Worm (Caenorhabditis elegans) whole organism, L1 larva: ENCODE data around the gene clc-29.
A peak's percentile ranks its signal among the peaks of the same experiment; 100 is the strongest.

Source experiments
- C04F5.9 ChIP-seq: sonication (generic microtip); optimal IDR thresholded peaks from 2 replicates; lab custom pipeline; 2016; ENCODE audit warnings: missing genetic modification characterization, missing compliant biosample characterization
- C16A3.4 ChIP-seq: fragments of 150-350 bp; optimal IDR thresholded peaks from 2 replicates; lab custom pipeline; 2014; ENCODE audit warnings: missing biosample characterization, missing genetic modification characterization
- aha-1 ChIP-seq: fragments of 150-350 bp; optimal IDR thresholded peaks from 2 replicates; lab custom pipeline; 2014; ENCODE audit warnings: missing biosample characterization, missing genetic modification characterization
- blmp-1 ChIP-seq: fragments of 150-350 bp; optimal IDR thresholded peaks from 2 replicates; lab custom pipeline; 2014; ENCODE audit warnings: missing biosample characterization, missing genetic modification characterization
- ceh-82 ChIP-seq, 3 experiments: fragments of 150-350 bp in 1 of 3; sonication (generic microtip) in 2 of 3; optimal IDR thresholded peaks; 2 replicates each; lab custom pipeline; 2014 to 2017; ENCODE audit warnings: missing biosample characterization in 3 of 3, missing genetic modification characterization in 3 of 3
- ceh-88 ChIP-seq: fragments of 200-800 bp; sonication (Bioruptor generic); IDR thresholded peaks from 2 replicates; pipeline ENCODE4 v1.3.6; 2022; ENCODE audit warnings: missing genetic modification characterization, missing compliant biosample characterization
- ceh-90 ChIP-seq: sonication (generic microtip); optimal IDR thresholded peaks from 2 replicates; lab custom pipeline; 2016; ENCODE audit warnings: missing genetic modification characterization, missing compliant biosample characterization
- elt-2 ChIP-seq: sonication (generic microtip); optimal IDR thresholded peaks from 2 replicates; lab custom pipeline; 2016; ENCODE audit warnings: missing genetic modification characterization, mild to moderate bottlenecking, inconsistent platforms, missing compliant biosample characterization, missing genetic modification reagents
- elt-3 ChIP-seq, 6 experiments: fragments of 150-350 bp in 1 of 6; sonication (generic microtip); optimal IDR thresholded peaks; 2 replicates each; lab custom pipeline; 2017 to 2018; ENCODE audit warnings: missing biosample characterization in 6 of 6, missing genetic modification characterization in 6 of 6, inconsistent platforms in 1 of 6
- ets-5 ChIP-seq: fragments of 200-800 bp; sonication (Bioruptor generic); IDR thresholded peaks from 2 replicates; pipeline ENCODE4 v1.3.6; 2022; ENCODE audit warnings: missing genetic modification characterization, missing compliant biosample characterization
- fkh-10 ChIP-seq: sonication (generic microtip); optimal IDR thresholded peaks from 2 replicates; lab custom pipeline; 2017; ENCODE audit warnings: missing biosample characterization, missing genetic modification reagents, missing genetic modification characterization
- grh-1 ChIP-seq: fragments of 200-800 bp; sonication (Bioruptor generic); IDR thresholded peaks from 2 replicates; pipeline ENCODE4 v1.3.6; 2022; ENCODE audit warnings: missing genetic modification reagents, missing genetic modification characterization, missing compliant biosample characterization
- hlh-17 ChIP-seq: fragments of 200-800 bp; sonication (Bioruptor generic); optimal IDR thresholded peaks from 2 replicates; lab custom pipeline; 2018; ENCODE audit warnings: missing genetic modification characterization, mild to moderate bottlenecking, missing compliant biosample characterization, moderate library complexity, borderline replicate concordance
- hpl-2 ChIP-seq: fragments of 150-350 bp; optimal IDR thresholded peaks from 2 replicates; lab custom pipeline; 2014; ENCODE audit warnings: missing biosample characterization, missing genetic modification reagents, missing genetic modification characterization
- jun-1 ChIP-seq: fragments of 150-350 bp; optimal IDR thresholded peaks from 2 replicates; lab custom pipeline; 2014; ENCODE audit warnings: missing biosample characterization, missing genetic modification reagents, missing genetic modification characterization
- lin-15B ChIP-seq: fragments of 150-350 bp; sonication (generic microtip); optimal IDR thresholded peaks from 3 replicates; lab custom pipeline; 2014; ENCODE audit warnings: missing biosample characterization, missing genetic modification characterization
- lin-35 ChIP-seq, 2 experiments: fragments of 150-350 bp; optimal IDR thresholded peaks; 2 replicates each; lab custom pipeline; 2014; ENCODE audit warnings: missing biosample characterization in 2 of 2, missing genetic modification characterization in 2 of 2, missing genetic modification reagents in 2 of 2
- lin-39 ChIP-seq: fragments of 150-350 bp; optimal IDR thresholded peaks from 2 replicates; lab custom pipeline; 2014; ENCODE audit warnings: missing biosample characterization, missing genetic modification reagents, missing genetic modification characterization
- lir-3 ChIP-seq: sonication (generic microtip); optimal IDR thresholded peaks from 2 replicates; lab custom pipeline; 2016; ENCODE audit warnings: mild to moderate bottlenecking, missing genetic modification characterization, moderate library complexity, missing compliant biosample characterization; ENCODE audit not compliant: poor library complexity
- mab-9 ChIP-seq: fragments of 200-800 bp; sonication (Bioruptor generic); IDR thresholded peaks from 2 replicates; pipeline ENCODE4 v1.3.6; 2022; ENCODE audit warnings: missing genetic modification reagents, missing genetic modification characterization, missing compliant biosample characterization
- mdl-1 ChIP-seq, 2 experiments: fragments of 150-350 bp; optimal IDR thresholded peaks; 2 replicates each; lab custom pipeline; 2014 to 2017; ENCODE audit warnings: missing biosample characterization in 2 of 2, missing genetic modification characterization in 2 of 2, inconsistent platforms in 1 of 2
- mef-2 ChIP-seq: fragments of 150-350 bp; optimal IDR thresholded peaks from 2 replicates; lab custom pipeline; 2014; ENCODE audit warnings: missing biosample characterization, missing genetic modification characterization
- mep-1 ChIP-seq: fragments of 150-350 bp; optimal IDR thresholded peaks from 2 replicates; lab custom pipeline; 2014; ENCODE audit warnings: missing biosample characterization, missing genetic modification characterization
- nhr-11 ChIP-seq: fragments of 150-350 bp; optimal IDR thresholded peaks from 2 replicates; lab custom pipeline; 2014; ENCODE audit warnings: missing biosample characterization, missing genetic modification characterization
- nhr-12 ChIP-seq: sonication (generic microtip); optimal IDR thresholded peaks from 2 replicates; lab custom pipeline; 2017; ENCODE audit warnings: missing biosample characterization, missing genetic modification characterization
- nhr-19 ChIP-seq: fragments of 200-800 bp; sonication (Bioruptor generic); conservative IDR thresholded peaks from 2 replicates; pipeline ENCODE4 v1.3.6; 2022; ENCODE audit warnings: missing genetic modification characterization, missing compliant biosample characterization
- nhr-20 ChIP-seq: sonication (generic microtip); optimal IDR thresholded peaks from 2 replicates; lab custom pipeline; 2016; ENCODE audit warnings: mild to moderate bottlenecking, missing genetic modification characterization, missing compliant biosample characterization
- nhr-237 ChIP-seq: fragments of 150-350 bp; optimal IDR thresholded peaks from 2 replicates; lab custom pipeline; 2014; ENCODE audit warnings: missing biosample characterization, missing genetic modification characterization
- nhr-28 ChIP-seq: fragments of 150-350 bp; optimal IDR thresholded peaks from 2 replicates; lab custom pipeline; 2014; ENCODE audit warnings: missing biosample characterization, missing genetic modification characterization
- nhr-47 ChIP-seq: sonication (generic microtip); optimal IDR thresholded peaks from 2 replicates; lab custom pipeline; 2016; ENCODE audit warnings: mild to moderate bottlenecking, missing genetic modification characterization, moderate library complexity, missing compliant biosample characterization
- nhr-76 ChIP-seq: sonication (generic microtip); optimal IDR thresholded peaks from 2 replicates; lab custom pipeline; 2017; ENCODE audit warnings: missing biosample characterization, missing genetic modification characterization
- nhr-77 ChIP-seq: fragments of 150-350 bp; optimal IDR thresholded peaks from 2 replicates; lab custom pipeline; 2014; ENCODE audit warnings: missing biosample characterization, missing genetic modification characterization
- nhr-84 ChIP-seq: sonication (generic microtip); optimal IDR thresholded peaks from 2 replicates; lab custom pipeline; 2017; ENCODE audit warnings: missing biosample characterization, missing genetic modification characterization
- nhr-85 ChIP-seq: sonication (generic microtip); peaks from one replicate; lab custom pipeline; 2016; ENCODE audit warnings: missing genetic modification characterization, inconsistent platforms, missing compliant biosample characterization
- pag-3 ChIP-seq: sonication (generic microtip); optimal IDR thresholded peaks from 2 replicates; lab custom pipeline; 2017; ENCODE audit warnings: missing genetic modification characterization, mild to moderate bottlenecking, missing compliant biosample characterization, antibody characterized with exemption, borderline replicate concordance; ENCODE audit not compliant: insufficient read depth
- pqm-1 ChIP-seq: sonication (generic microtip); optimal IDR thresholded peaks from 3 replicates; lab custom pipeline; 2017; ENCODE audit warnings: missing biosample characterization, missing genetic modification characterization
- snpc-4 ChIP-seq: fragments of 150-350 bp; optimal IDR thresholded peaks from 2 replicates; lab custom pipeline; 2014; ENCODE audit warnings: missing biosample characterization, missing genetic modification characterization
- sox-4 ChIP-seq: sonication (generic microtip); optimal IDR thresholded peaks from 2 replicates; lab custom pipeline; 2016; ENCODE audit warnings: missing genetic modification characterization, missing compliant biosample characterization
- sptf-1 ChIP-seq: fragments of 150-350 bp; optimal IDR thresholded peaks from 2 replicates; lab custom pipeline; 2014; ENCODE audit warnings: missing biosample characterization, missing genetic modification characterization
- tbx-2 ChIP-seq: sonication (generic microtip); optimal IDR thresholded peaks from 2 replicates; lab custom pipeline; 2016; ENCODE audit warnings: missing genetic modification characterization, missing compliant biosample characterization
- tlp-1 ChIP-seq: fragments of 150-350 bp; optimal IDR thresholded peaks from 2 replicates; lab custom pipeline; 2014; ENCODE audit warnings: missing biosample characterization, missing genetic modification characterization
- unc-30 ChIP-seq: sonication (generic microtip); optimal IDR thresholded peaks from 2 replicates; lab custom pipeline; 2017; ENCODE audit warnings: missing biosample characterization, missing genetic modification characterization
- vab-15 ChIP-seq: sonication (generic microtip); optimal IDR thresholded peaks from 2 replicates; lab custom pipeline; 2017; ENCODE audit warnings: missing genotype, mild to moderate bottlenecking, missing genetic modification characterization, missing compliant biosample characterization
- zag-1 ChIP-seq: fragments of 150-350 bp; optimal IDR thresholded peaks from 2 replicates; lab custom pipeline; 2014; ENCODE audit warnings: missing biosample characterization, missing genetic modification characterization
- zip-4 ChIP-seq: fragments of 200-800 bp; sonication (Bioruptor generic); optimal IDR thresholded peaks from 2 replicates; lab custom pipeline; 2018; ENCODE audit warnings: mild to moderate bottlenecking, missing genetic modification characterization, moderate library complexity, missing compliant biosample characterization
- ztf-11 ChIP-seq, 2 experiments: sonication (generic microtip); optimal IDR thresholded peaks; 2 replicates each; lab custom pipeline; 2016 to 2017; ENCODE audit warnings: missing genetic modification characterization in 2 of 2, missing biosample characterization in 1 of 2, missing compliant biosample characterization in 1 of 2

The clc-29 gene

ce11 chrIII:8307356-8307755 is 40.4 kb downstream of the clc-29 start, which contains the start of the genes F10E9.7 and F10E9.5 (continued):
- TF ChIP-seq unc-30 (no peak), mab-9 (peak; percentile 91), vab-15 (tag; lab: Kevin White, UChicago) (peak; percentile 82), nhr-85 (peak; percentile 96), ztf-11 (tag; optimal IDR thresholded peaks at IDR 0.05; lab: Kevin White, UChicago) (peak in 1 of 2 experiments; percentile 99), nhr-76 (tag; lab: Kevin White, UChicago) (no peak), zag-1 (no peak), aha-1 (tag; lab: Kevin White, UChicago) (peak; percentile 4), pqm-1 (no peak), ets-5 (GFP tag; lab: Robert Waterston, UW) (no peak), elt-2 (peak; percentile 90), sox-4 (tag; lab: Kevin White, UChicago) (peak; percentile 97), lin-15B (tag; lab: Kevin White, UChicago) (peak; percentile 94), nhr-77 (no peak), C16A3.4 (tag; lab: Kevin White, UChicago) (peak; percentile 92), snpc-4 (tag; lab: Kevin White, UChicago) (peak; percentile 75), mdl-1 (tag; optimal IDR thresholded peaks at IDR 0.05; lab: Kevin White, UChicago) (peak in 1 of 2 experiments; percentile 75), nhr-28 (tag; lab: Kevin White, UChicago) (no peak), elt-3 (tag; optimal IDR thresholded peaks at IDR 0.05; lab: Kevin White, UChicago) (peak in 3 of 6 experiments; percentile 24 to 85 (median 26)), lin-35 (GFP tag; optimal IDR thresholded peaks at IDR 0.05; lab: Kevin White, UChicago) (peak; percentile 90 to 93), hlh-17 (GFP tag; lab: Kevin White, UChicago) (no peak), blmp-1 (tag; lab: Kevin White, UChicago) (peak; percentile 88), mef-2 (no peak), nhr-19 (GFP tag; lab: Robert Waterston, UW) (peak; percentile 95), jun-1 (tag; lab: Kevin White, UChicago) (peak; percentile 43), nhr-12 (tag; lab: Kevin White, UChicago) (no peak), nhr-47 (tag; lab: Kevin White, UChicago) (peak; percentile 96), nhr-237 (tag; lab: Kevin White, UChicago) (peak; percentile 20), nhr-84 (tag; lab: Kevin White, UChicago) (no peak), nhr-20 (peak; percentile 97), mep-1 (tag; lab: Kevin White, UChicago) (peak; percentile 99), hpl-2 (GFP tag; lab: Kevin White, UChicago) (no peak)

ce11 chrIII:8305816-8306215 is 41.9 kb downstream of the clc-29 start:
- no peak for TF ChIP-seq grh-1 (GFP tag; lab: Robert Waterston, UW)
- no peak for TF ChIP-seq zip-4 (GFP tag; lab: Kevin White, UChicago)
- TF ChIP-seq snpc-4 (tag; lab: Kevin White, UChicago): no peak

- no peak for TF ChIP-seq sptf-1
- no peak for TF ChIP-seq tlp-1 (tag; lab: Kevin White, UChicago)
- no peak for TF ChIP-seq aha-1 (tag; lab: Kevin White, UChicago)
- TF ChIP-seq nhr-76 (tag; lab: Kevin White, UChicago): no peak
- no peak for TF ChIP-seq ceh-90 (tag; lab: Kevin White, UChicago)
- no peak for TF ChIP-seq lin-15B (tag; lab: Kevin White, UChicago)
- no peak for TF ChIP-seq ceh-88 (GFP tag; lab: Robert Waterston, UW)
- TF ChIP-seq ets-5 (GFP tag; lab: Robert Waterston, UW): no peak
Observed at ce11 chrIII:8305304-8305703, 42.4 kb downstream of the clc-29 start.

ce11 chrIII:8303440-8303839 is 44.3 kb downstream of the clc-29 start:
- TF ChIP-seq sptf-1 (no peak), nhr-77 (no peak), lin-39 (no peak), tbx-2 (tag; lab: Kevin White, UChicago) (no peak), nhr-11 (no peak), elt-2 (no peak), zip-4 (GFP tag; lab: Kevin White, UChicago) (no peak), nhr-20 (no peak), pag-3 (tag; lab: Kevin White, UChicago) (no peak), ceh-88 (GFP tag; lab: Robert Waterston, UW) (no peak), C04F5.9 (tag; lab: Kevin White, UChicago) (no peak), lir-3 (tag; lab: Kevin White, UChicago) (no peak), nhr-237 (tag; lab: Kevin White, UChicago) (no peak), fkh-10 (no peak), nhr-76 (tag; lab: Kevin White, UChicago) (no peak), ceh-82 (tag; optimal IDR thresholded peaks at IDR 0.05; lab: Kevin White, UChicago) (no peak)
